Worm (Caenorhabditis elegans) whole organism, L4 larva: ENCODE results near the gene B0403.6.

Source experiments
- F44E2.7 ChIP-seq: fragments of 200-800 bp; sonication (Bioruptor generic); IDR thresholded peaks from 2 replicates; pipeline ENCODE4 v2.1.2; 2022; ENCODE audit warnings: missing genetic modification characterization, missing compliant biosample characterization
- T26A8.4 ChIP-seq: fragments of 200-800 bp; sonication (Bioruptor generic); IDR thresholded peaks from 2 replicates; pipeline ENCODE4 v1.3.6; 2022; ENCODE audit warnings: missing genetic modification characterization, missing compliant biosample characterization
- aha-1 ChIP-seq: fragments of 150-350 bp; peaks from one replicate; lab custom pipeline; 2014; ENCODE audit warnings: missing biosample characterization, missing genetic modification characterization
- ama-1 ChIP-seq: fragments of 150-350 bp; optimal IDR thresholded peaks from 2 replicates; lab custom pipeline; 2014; ENCODE audit warnings: inconsistent platforms, mixed read lengths
- ceh-20 ChIP-seq: fragments of 200-800 bp; sonication (Bioruptor generic); IDR thresholded peaks from 2 replicates; pipeline ENCODE4 v1.3.6; 2022; ENCODE audit warnings: missing genetic modification reagents, missing genetic modification characterization, missing compliant biosample characterization
- ces-1 ChIP-seq: fragments of 150-350 bp; sonication (generic microtip); optimal IDR thresholded peaks from 4 replicates; lab custom pipeline; 2014; ENCODE audit warnings: missing biosample characterization, missing genetic modification reagents, missing genetic modification characterization
- cey-2 ChIP-seq: sonication (generic microtip); optimal IDR thresholded peaks from 3 replicates; lab custom pipeline; 2017; ENCODE audit warnings: missing genetic modification characterization, mild to moderate bottlenecking, missing compliant biosample characterization, antibody characterized with exemption, borderline replicate concordance; ENCODE audit not compliant: insufficient read depth
- ctbp-1 ChIP-seq: fragments of 200-800 bp; sonication (Bioruptor generic); IDR thresholded peaks from 2 replicates; pipeline ENCODE4 v1.3.6; 2022; ENCODE audit warnings: missing genetic modification reagents, missing genetic modification characterization, missing compliant biosample characterization
- daf-12 ChIP-seq: fragments of 150-350 bp; optimal IDR thresholded peaks from 2 replicates; lab custom pipeline; 2014; ENCODE audit warnings: missing biosample characterization, missing genetic modification reagents, missing genetic modification characterization
- duxl-1 ChIP-seq: sonication (generic microtip); optimal IDR thresholded peaks from 2 replicates; lab custom pipeline; 2016; ENCODE audit warnings: mild to moderate bottlenecking, missing genetic modification characterization, moderate library complexity, missing compliant biosample characterization; ENCODE audit not compliant: poor library complexity
- egl-43 ChIP-seq: fragments of 200-800 bp; sonication (Bioruptor generic); IDR thresholded peaks from 2 replicates; pipeline ENCODE4 v1.3.6; 2022; ENCODE audit warnings: missing genetic modification reagents, missing genetic modification characterization, missing compliant biosample characterization
- fkh-10 ChIP-seq: fragments of 150-350 bp; optimal IDR thresholded peaks from 2 replicates; lab custom pipeline; 2014; ENCODE audit warnings: missing biosample characterization, missing genetic modification reagents, missing genetic modification characterization
- jun-1 ChIP-seq: fragments of 150-350 bp; optimal IDR thresholded peaks from 2 replicates; lab custom pipeline; 2014; ENCODE audit warnings: missing biosample characterization, missing genetic modification reagents, missing genetic modification characterization
- lim-7 ChIP-seq: fragments of 200-800 bp; sonication (Bioruptor generic); IDR thresholded peaks from 2 replicates; pipeline ENCODE4 v1.3.6; 2022; ENCODE audit warnings: missing genetic modification characterization, missing compliant biosample characterization
- lin-1 ChIP-seq: fragments of 200-800 bp; sonication (Bioruptor generic); IDR thresholded peaks from 2 replicates; pipeline ENCODE4 v1.3.6; 2022; ENCODE audit warnings: missing genetic modification reagents, missing genetic modification characterization, missing compliant biosample characterization
- lin-13 ChIP-seq: fragments of 150-350 bp; optimal IDR thresholded peaks from 2 replicates; lab custom pipeline; 2014; ENCODE audit warnings: missing biosample characterization, missing genetic modification reagents, missing genetic modification characterization
- lin-15B ChIP-seq: fragments of 150-350 bp; sonication (generic microtip); optimal IDR thresholded peaks from 3 replicates; lab custom pipeline; 2014; ENCODE audit warnings: missing biosample characterization, missing genetic modification characterization
- lin-29 ChIP-seq: fragments of 200-800 bp; sonication (Bioruptor generic); IDR thresholded peaks from 2 replicates; pipeline ENCODE4 v1.3.6; 2022; ENCODE audit warnings: missing genetic modification reagents, missing genetic modification characterization, missing compliant biosample characterization
- lin-38 ChIP-seq: fragments of 200-800 bp; sonication (Bioruptor generic); IDR thresholded peaks from 2 replicates; pipeline ENCODE4 v1.3.6; 2022; ENCODE audit warnings: missing genetic modification reagents, missing genetic modification characterization, missing compliant biosample characterization
- lin-39 ChIP-seq: fragments of 150-350 bp; optimal IDR thresholded peaks from 2 replicates; lab custom pipeline; 2014; ENCODE audit warnings: missing biosample characterization, missing genetic modification reagents, missing genetic modification characterization
- madf-9 ChIP-seq: fragments of 200-800 bp; sonication (Bioruptor generic); conservative IDR thresholded peaks from 2 replicates; pipeline ENCODE4 v1.3.6; 2022; ENCODE audit warnings: missing genetic modification reagents, missing genetic modification characterization, missing compliant biosample characterization
- mdl-1 ChIP-seq, 2 experiments: fragments of 150-350 bp in 1 of 2; sonication (generic microtip) in 1 of 2; optimal IDR thresholded peaks; 2 replicates each; lab custom pipeline; 2014 to 2017; ENCODE audit warnings: missing biosample characterization in 2 of 2, missing genetic modification characterization in 2 of 2
- mep-1 ChIP-seq: fragments of 150-350 bp; sonication (generic microtip); optimal IDR thresholded peaks from 3 replicates; lab custom pipeline; 2014; ENCODE audit warnings: missing biosample characterization, missing genetic modification characterization
- mes-2 ChIP-seq: sonication (generic microtip); optimal IDR thresholded peaks from 2 replicates; lab custom pipeline; 2016; ENCODE audit warnings: missing genotype, mild to moderate bottlenecking, missing genetic modification characterization, missing compliant biosample characterization; ENCODE audit not compliant: poor library complexity, severe bottlenecking
- mxl-2 ChIP-seq: fragments of 200-800 bp; sonication (Bioruptor generic); conservative IDR thresholded peaks from 2 replicates; pipeline ENCODE4 v1.3.6; 2022; ENCODE audit warnings: missing genetic modification reagents, missing genetic modification characterization, missing compliant biosample characterization
- nhr-10 ChIP-seq: fragments of 150-350 bp; optimal IDR thresholded peaks from 2 replicates; lab custom pipeline; 2014; ENCODE audit warnings: missing biosample characterization, missing genetic modification characterization
- nhr-11 ChIP-seq: fragments of 150-350 bp; optimal IDR thresholded peaks from 2 replicates; lab custom pipeline; 2014; ENCODE audit warnings: missing biosample characterization, missing genetic modification characterization
- nhr-111 ChIP-seq: fragments of 200-800 bp; sonication (Bioruptor generic); optimal IDR thresholded peaks from 2 replicates; lab custom pipeline; 2018; ENCODE audit warnings: mild to moderate bottlenecking, missing genetic modification characterization, missing compliant biosample characterization
- nhr-77 ChIP-seq: fragments of 150-350 bp; optimal IDR thresholded peaks from 2 replicates; lab custom pipeline; 2014; ENCODE audit warnings: missing biosample characterization, missing genetic modification characterization
- pqm-1 ChIP-seq: sonication (generic microtip); optimal IDR thresholded peaks from 2 replicates; lab custom pipeline; 2017; ENCODE audit warnings: missing biosample characterization, missing genetic modification characterization
- rbr-2 ChIP-seq: sonication (generic microtip); optimal IDR thresholded peaks from 2 replicates; lab custom pipeline; 2016; ENCODE audit warnings: missing genotype, missing genetic modification characterization, missing compliant biosample characterization
- saeg-2 ChIP-seq: fragments of 200-800 bp; sonication (Bioruptor generic); IDR thresholded peaks from 2 replicates; pipeline ENCODE4 v1.3.6; 2022; ENCODE audit warnings: missing genetic modification reagents, missing genetic modification characterization, missing compliant biosample characterization
- sdz-12 ChIP-seq: fragments of 200-800 bp; sonication (Bioruptor generic); optimal IDR thresholded peaks from 2 replicates; lab custom pipeline; 2018; ENCODE audit warnings: mild to moderate bottlenecking, missing genetic modification characterization, missing compliant biosample characterization
- set-16 ChIP-seq: fragments of 200-800 bp; sonication (Bioruptor generic); IDR thresholded peaks from 2 replicates; pipeline ENCODE4 v1.3.6; 2022; ENCODE audit warnings: missing genetic modification reagents, missing genetic modification characterization, missing compliant biosample characterization
- skn-1 ChIP-seq: fragments of 150-350 bp; optimal IDR thresholded peaks from 2 replicates; lab custom pipeline; 2014; ENCODE audit warnings: missing biosample characterization, missing genetic modification characterization
- spr-1 ChIP-seq: sonication (generic microtip); optimal IDR thresholded peaks from 2 replicates; lab custom pipeline; 2016; ENCODE audit warnings: mild to moderate bottlenecking, missing genetic modification characterization, missing compliant biosample characterization
- spr-3 ChIP-seq: fragments of 200-800 bp; sonication (Bioruptor generic); optimal IDR thresholded peaks from 2 replicates; lab custom pipeline; 2018; ENCODE audit warnings: mild to moderate bottlenecking, missing genetic modification characterization, missing compliant biosample characterization
- unc-130 ChIP-seq: sonication (generic microtip); optimal IDR thresholded peaks from 2 replicates; lab custom pipeline; 2016; ENCODE audit warnings: missing genetic modification reagents, missing genetic modification characterization, missing compliant biosample characterization
- unc-62 ChIP-seq, 3 experiments: fragments of 150-350 bp in 1 of 3; sonication (generic microtip); optimal IDR thresholded peaks in 2 of 3; peaks in 1 of 3; 1 replicate in 1 of 3; 2 replicates in 2 of 3; lab custom pipeline; 2014 to 2017; ENCODE audit warnings: missing biosample characterization in 3 of 3, missing genetic modification characterization in 3 of 3, missing genetic modification reagents in 3 of 3, missing genotype in 1 of 3
- zfp-3 ChIP-seq: fragments of 200-800 bp; sonication (Bioruptor generic); conservative IDR thresholded peaks from 2 replicates; pipeline ENCODE4 v1.3.6; 2022; ENCODE audit warnings: missing genetic modification reagents, missing genetic modification characterization, missing compliant biosample characterization
- zip-2 ChIP-seq: fragments of 150-350 bp; optimal IDR thresholded peaks from 2 replicates; lab custom pipeline; 2014; ENCODE audit warnings: missing biosample characterization, missing genetic modification characterization

Gene B0403.6

DNA sequence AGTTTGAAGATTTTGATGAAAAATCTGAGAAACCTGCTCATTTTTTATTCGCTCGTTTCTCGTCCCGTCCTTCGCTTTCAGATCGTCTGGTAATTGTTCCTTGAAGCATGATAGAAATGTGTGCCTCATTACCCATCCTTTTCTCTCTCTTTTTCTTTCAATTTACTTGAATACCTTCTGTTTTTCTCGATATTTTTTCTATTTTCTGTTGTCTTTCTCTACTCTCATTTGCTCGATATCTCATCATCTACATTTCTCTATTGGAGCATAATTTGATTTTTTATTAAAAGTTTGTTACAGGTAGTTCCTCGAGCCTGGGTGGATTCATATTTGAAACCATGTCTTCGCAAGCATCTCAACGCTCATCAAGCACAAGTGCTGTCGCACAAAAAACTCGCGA is 24.9 kb downstream of the B0403.6 start, which contains the start of gene ubc-17:
Gene ubc-17 (plus strand): TSS at position 301 of the 400 bp plus-strand sequence.
- TF ChIP-seq madf-9 (no peak), lin-29 (GFP tag; lab: Robert Waterston, UW) (no peak), duxl-1 (tag; lab: Kevin White, UChicago) (no peak), unc-130 (GFP tag; lab: Kevin White, UChicago) (no peak), nhr-10 (tag; lab: Kevin White, UChicago) (no peak), zip-2 (tag; lab: Kevin White, UChicago) (no peak), sdz-12 (GFP tag; lab: Kevin White, UChicago) (no peak), pqm-1 (tag; lab: Kevin White, UChicago) (no peak), T26A8.4 (GFP tag; lab: Robert Waterston, UW) (no peak), saeg-2 (GFP tag; lab: Robert Waterston, UW) (no peak), nhr-77 (tag; lab: Kevin White, UChicago) (no peak), ceh-20 (GFP tag; lab: Robert Waterston, UW) (no peak), ces-1 (GFP tag; lab: Kevin White, UChicago) (no peak)

DNA sequence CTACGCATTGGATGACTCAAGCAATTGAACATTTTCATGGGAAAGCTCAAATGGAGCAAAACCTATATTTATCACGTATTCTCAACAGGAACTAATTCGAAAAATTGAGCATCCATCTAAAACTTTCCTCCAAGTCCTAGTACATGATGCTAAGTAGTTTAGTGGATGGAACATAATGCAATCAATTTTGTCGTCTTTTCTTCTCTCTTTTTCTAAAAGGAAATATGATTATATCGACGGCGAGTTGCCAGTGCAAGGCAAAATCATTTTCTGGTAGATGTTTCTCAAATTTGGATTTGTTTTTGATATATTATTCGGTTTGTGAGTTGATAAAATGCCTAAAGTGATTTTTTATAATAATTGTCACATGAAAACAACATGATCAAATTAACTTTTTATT is 34.4 kb downstream of the B0403.6 start:
- TF ChIP-seq ama-1 (lab: Kevin White, UChicago) (no peak), ces-1 (GFP tag; lab: Kevin White, UChicago) (peak; percentile 97), mes-2 (tag; lab: Kevin White, UChicago) (no peak), zip-2 (tag; lab: Kevin White, UChicago) (no peak), mep-1 (tag; lab: Kevin White, UChicago) (peak; percentile 21), fkh-10 (GFP tag; lab: Kevin White, UChicago) (peak; percentile 47), aha-1 (tag; lab: Kevin White, UChicago) (peak; percentile 22), nhr-111 (no peak), duxl-1 (tag; lab: Kevin White, UChicago) (no peak)

DNA sequence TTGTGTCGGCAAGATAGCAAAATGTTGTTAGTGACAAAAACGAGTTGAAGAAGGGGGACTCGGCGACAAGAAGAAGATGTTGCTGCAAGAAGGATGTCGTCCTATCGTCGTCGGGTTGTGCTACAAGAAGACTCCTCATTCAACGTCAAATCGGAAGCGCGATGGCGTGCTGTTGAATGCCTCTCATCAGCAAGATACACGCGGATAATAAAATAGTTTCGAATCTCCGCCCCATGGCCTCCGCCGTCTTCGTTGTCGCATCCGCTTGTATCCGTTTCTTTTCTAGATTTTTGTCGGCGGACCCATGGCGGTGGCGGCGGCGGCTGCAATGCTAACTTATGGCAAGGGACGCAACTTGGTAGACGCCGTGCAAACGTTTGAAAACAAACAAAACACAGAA is 37.2 kb downstream of the B0403.6 start:
- TF ChIP-seq aha-1 (tag; lab: Kevin White, UChicago) (peak; percentile 26), zfp-3 (no peak), lin-13 (GFP tag; lab: Kevin White, UChicago) (no peak), F44E2.7 (GFP tag; lab: Robert Waterston, UW) (no peak), ctbp-1 (0 out of 2 replicates have a peak, but pooled peaks have one; percentile 15), fkh-10 (GFP tag; lab: Kevin White, UChicago) (peak; percentile 7)
- TF ChIP-seq, all 104 proteins: peak for 3

DNA sequence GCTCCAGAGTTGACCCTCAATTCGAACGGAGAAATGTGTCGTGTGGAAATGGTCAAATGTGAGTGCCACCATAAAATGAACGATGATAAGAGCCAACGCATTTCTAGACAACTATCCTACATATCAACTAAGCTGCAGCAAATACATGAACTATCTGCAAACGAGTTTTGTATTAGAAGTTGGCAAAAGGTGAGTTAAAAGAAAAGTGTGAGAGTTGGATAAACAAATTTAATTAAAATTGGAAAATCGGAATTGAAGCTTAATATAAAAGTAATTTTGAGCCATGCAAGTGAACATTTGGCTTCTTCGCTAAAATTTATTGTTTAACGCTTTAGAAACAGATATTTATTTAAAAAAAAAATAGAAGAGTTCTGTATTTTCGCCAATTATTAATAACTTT is 39.2 kb downstream of the B0403.6 start, which contains the start of gene cest-19:
Gene cest-19 (minus strand): TSS at position 101 of the 400 bp plus-strand sequence.
- TF ChIP-seq skn-1 (tag; lab: Kevin White, UChicago), result no peak
- TF ChIP-seq mep-1 (tag; lab: Kevin White, UChicago), result no peak
- no peak for TF ChIP-seq lin-15B (tag; lab: Kevin White, UChicago)
- TF ChIP-seq lin-1 (GFP tag; lab: Robert Waterston, UW), result no peak
- TF ChIP-seq cey-2 (tag; lab: Kevin White, UChicago), result no peak
- no peak for TF ChIP-seq jun-1 (tag; lab: Kevin White, UChicago)
- TF ChIP-seq spr-3 (GFP tag; lab: Kevin White, UChicago), result no peak
- no peak for TF ChIP-seq mdl-1 (tag; optimal IDR thresholded peaks at IDR 0.05; lab: Kevin White, UChicago)
- TF ChIP-seq rbr-2 (tag; lab: Kevin White, UChicago), result no peak
- no peak for TF ChIP-seq unc-62 (GFP tag; optimal IDR thresholded peaks at IDR 0.05 in 1 of 2; lab: Kevin White, UChicago)
- TF ChIP-seq unc-62 (tag; optimal IDR thresholded peaks at IDR 0.05; lab: Kevin White, UChicago), result no peak
- TF ChIP-seq mxl-2 (GFP tag; lab: Robert Waterston, UW), result no peak
- TF ChIP-seq nhr-11 (tag; lab: Kevin White, UChicago), result no peak
- no peak for TF ChIP-seq lin-39 (tag; lab: Kevin White, UChicago)
- no peak for TF ChIP-seq unc-130 (GFP tag; lab: Kevin White, UChicago)
- TF ChIP-seq spr-1 (tag; lab: Kevin White, UChicago), result no peak
- no peak for TF ChIP-seq egl-43 (GFP tag; lab: Robert Waterston, UW)
- no peak for TF ChIP-seq set-16 (GFP tag; lab: Robert Waterston, UW)
- TF ChIP-seq lim-7 (GFP tag; lab: Robert Waterston, UW), result no peak
- TF ChIP-seq lin-38, result no peak
- no peak for TF ChIP-seq daf-12 (tag; lab: Kevin White, UChicago)
